Fruit fly (Drosophila melanogaster) whole organism, embryonic: ENCODE measurements around the gene UQCR-6.4L.

ENCODE experiments used
- CG10366 ChIP-seq: fragments of 200-800 bp; sonication (Bioruptor generic); IDR thresholded peaks from 2 replicates; pipeline ENCODE4 v1.3.6; 2022; ENCODE audit warnings: missing biosample characterization, missing genetic modification characterization
- CG10543 ChIP-seq: fragments of 200-800 bp; sonication (Bioruptor generic); optimal IDR thresholded peaks from 3 replicates; lab custom pipeline; 2017; ENCODE audit warnings: missing biosample characterization, mild to moderate bottlenecking, missing genetic modification characterization, moderate library complexity
- CG11504 ChIP-seq: fragments of 200-800 bp; sonication (Bioruptor generic); optimal IDR thresholded peaks from 3 replicates; lab custom pipeline; 2019; ENCODE audit warnings: missing biosample characterization, mild to moderate bottlenecking, missing genetic modification characterization, moderate library complexity
- CG11560 ChIP-seq: fragments of 200-800 bp; sonication (Bioruptor generic); IDR thresholded peaks from 3 replicates; pipeline ENCODE4 v1.3.6; 2022; ENCODE audit warnings: missing biosample characterization, missing genetic modification characterization
- CG12769 ChIP-seq: fragments of 200-800 bp; sonication (Bioruptor generic); optimal IDR thresholded peaks from 2 replicates; lab custom pipeline; 2019; ENCODE audit warnings: missing biosample characterization, mild to moderate bottlenecking, missing genetic modification characterization, moderate library complexity
- CG12942 ChIP-seq: fragments of 200-800 bp; sonication (Bioruptor generic); optimal IDR thresholded peaks from 3 replicates; lab custom pipeline; 2016; ENCODE audit warnings: missing biosample characterization, missing genetic modification characterization
- CG13775 ChIP-seq: fragments of 200-800 bp; sonication (Bioruptor generic); optimal IDR thresholded peaks from 3 replicates; lab custom pipeline; 2017; ENCODE audit warnings: missing biosample characterization, mild to moderate bottlenecking, missing genetic modification characterization
- CG14014 ChIP-seq: fragments of 200-800 bp; sonication (Bioruptor generic); IDR thresholded peaks from 2 replicates; pipeline ENCODE4 v1.3.6; 2022; ENCODE audit warnings: missing biosample characterization, missing genetic modification characterization
- CG16815 ChIP-seq: fragments of 200-800 bp; sonication (Bioruptor generic); optimal IDR thresholded peaks from 3 replicates; lab custom pipeline; 2017; ENCODE audit warnings: missing biosample characterization, mild to moderate bottlenecking, missing genetic modification characterization
- CG17829 ChIP-seq: fragments of 200-800 bp; optimal IDR thresholded peaks from 2 replicates; lab custom pipeline; 2019; ENCODE audit warnings: missing biosample characterization, mild to moderate bottlenecking, missing genetic modification characterization, moderate library complexity
- CG17912 ChIP-seq: fragments of 200-800 bp; sonication (Bioruptor generic); optimal IDR thresholded peaks from 2 replicates; lab custom pipeline; 2018; ENCODE audit warnings: missing biosample characterization, mild to moderate bottlenecking, missing genetic modification characterization
- CG18619 ChIP-seq: fragments of 200-800 bp; sonication (Bioruptor generic); optimal IDR thresholded peaks from 3 replicates; lab custom pipeline; 2017; ENCODE audit warnings: missing biosample characterization, mild to moderate bottlenecking, missing genetic modification characterization
- CG2129 ChIP-seq: fragments of 200-800 bp; sonication (Bioruptor generic); IDR thresholded peaks from 2 replicates; pipeline ENCODE4 v1.3.6; 2022; ENCODE audit warnings: missing biosample characterization, missing genetic modification characterization; ENCODE audit not compliant: partially characterized antibody
- CG30431 ChIP-seq: fragments of 200-800 bp; sonication (Bioruptor generic); optimal IDR thresholded peaks from 2 replicates; lab custom pipeline; 2017; ENCODE audit warnings: missing biosample characterization, missing genetic modification characterization
- CG31224 ChIP-seq: fragments of 200-800 bp; sonication (Bioruptor generic); IDR thresholded peaks from 2 replicates; pipeline ENCODE4 v1.3.6; 2022; ENCODE audit warnings: missing biosample characterization, missing genetic modification characterization
- CG31441 ChIP-seq: fragments of 200-800 bp; sonication (Bioruptor generic); IDR thresholded peaks from 2 replicates; pipeline ENCODE4 v1.3.6; 2022; ENCODE audit warnings: missing biosample characterization, missing genetic modification characterization
- CG33557 ChIP-seq: fragments of 200-800 bp; sonication (Bioruptor generic); optimal IDR thresholded peaks from 2 replicates; lab custom pipeline; 2019; ENCODE audit warnings: missing biosample characterization, mild to moderate bottlenecking, missing genetic modification characterization, moderate library complexity
- CG6765 ChIP-seq: fragments of 200-800 bp; sonication (Bioruptor generic); optimal IDR thresholded peaks from 3 replicates; lab custom pipeline; 2017; ENCODE audit warnings: missing biosample characterization, mild to moderate bottlenecking, missing genetic modification characterization
- Camta ChIP-seq: fragments of 200-800 bp; sonication (Bioruptor generic); optimal IDR thresholded peaks from 2 replicates; lab custom pipeline; 2016; ENCODE audit warnings: missing biosample characterization, missing genetic modification characterization
- Doc2 ChIP-seq: fragments of 200-800 bp; sonication (Bioruptor generic); IDR thresholded peaks from 2 replicates; pipeline ENCODE4 v1.3.6; 2022; ENCODE audit warnings: missing biosample characterization, missing genetic modification characterization
- Ets65A ChIP-seq: fragments of 200-800 bp; sonication (Bioruptor generic); peaks from one replicate; lab custom pipeline; 2016; ENCODE audit warnings: missing biosample characterization, missing genetic modification characterization
- HmgD ChIP-seq: fragments of 200-800 bp; sonication (Bioruptor generic); optimal IDR thresholded peaks from 3 replicates; lab custom pipeline; 2016; ENCODE audit warnings: missing biosample characterization, missing genetic modification characterization
- Hr39 ChIP-seq: fragments of >200 bp; optimal IDR thresholded peaks from 2 replicates; lab custom pipeline; 2017
- MTF-1 ChIP-seq: fragments of 200-800 bp; sonication (Bioruptor generic); optimal IDR thresholded peaks from 2 replicates; lab custom pipeline; 2018; ENCODE audit warnings: missing biosample characterization, mild to moderate bottlenecking, missing genetic modification characterization, borderline replicate concordance
- Optix ChIP-seq: fragments of 200-800 bp; sonication (Bioruptor generic); IDR thresholded peaks from 3 replicates; pipeline ENCODE4 v1.3.6; 2022; ENCODE audit warnings: missing biosample characterization, missing genetic modification characterization
- Ptx1 ChIP-seq: fragments of 200-800 bp; sonication (Bioruptor generic); IDR thresholded peaks from 2 replicates; pipeline ENCODE4 v1.3.6; 2022; ENCODE audit warnings: missing biosample characterization, missing genetic modification characterization
- Scr ChIP-seq: fragments of 200-800 bp; sonication (Bioruptor generic); IDR thresholded peaks from 2 replicates; pipeline ENCODE4 v1.3.6; 2022; ENCODE audit warnings: missing biosample characterization, missing genetic modification characterization; ENCODE audit not compliant: partially characterized antibody
- aop ChIP-seq: fragments of 200-800 bp; sonication (Bioruptor generic); IDR thresholded peaks from 2 replicates; pipeline ENCODE4 v1.3.6; 2022; ENCODE audit warnings: missing biosample characterization, missing genetic modification characterization
- ap ChIP-seq: fragments of 200-800 bp; sonication (Bioruptor generic); IDR thresholded peaks from 2 replicates; pipeline ENCODE4 v1.3.6; 2022; ENCODE audit warnings: missing biosample characterization, missing genetic modification characterization
- ara ChIP-seq: fragments of 200-800 bp; sonication (Bioruptor generic); IDR thresholded peaks from 2 replicates; pipeline ENCODE4 v1.3.6; 2022; ENCODE audit warnings: missing biosample characterization, missing genetic modification characterization
- chm ChIP-seq: fragments of 200-800 bp; sonication (Bioruptor generic); IDR thresholded peaks from 2 replicates; pipeline ENCODE4 v1.3.6; 2022; ENCODE audit warnings: missing biosample characterization, missing genetic modification characterization
- crc ChIP-seq: fragments of 200-800 bp; sonication (Bioruptor generic); optimal IDR thresholded peaks from 2 replicates; lab custom pipeline; 2016; ENCODE audit warnings: missing biosample characterization, missing genetic modification characterization
- crp ChIP-seq, 2 experiments: fragments of 200-800 bp; sonication (Bioruptor generic); optimal IDR thresholded peaks; 2 replicates in 1 of 2; 3 replicates in 1 of 2; lab custom pipeline; 2017; ENCODE audit warnings: missing biosample characterization in 2 of 2, missing genetic modification characterization in 2 of 2, mild to moderate bottlenecking in 1 of 2, moderate library complexity in 1 of 2
- exex ChIP-seq: fragments of 200-800 bp; sonication (Bioruptor generic); optimal IDR thresholded peaks from 4 replicates; lab custom pipeline; 2018; ENCODE audit warnings: missing biosample characterization, mild to moderate bottlenecking, missing genetic modification characterization, moderate library complexity
- fd102C ChIP-seq: fragments of 200-800 bp; sonication (Bioruptor generic); optimal IDR thresholded peaks from 2 replicates; lab custom pipeline; 2018; ENCODE audit warnings: missing biosample characterization, mild to moderate bottlenecking, missing genetic modification characterization, moderate library complexity
- gce ChIP-seq: fragments of 200-800 bp; sonication (Bioruptor generic); IDR thresholded peaks from 3 replicates; pipeline ENCODE4 v1.3.6; 2022; ENCODE audit warnings: missing biosample characterization, missing genetic modification characterization
- gfzf ChIP-seq: fragments of 200-800 bp; sonication (Bioruptor generic); optimal IDR thresholded peaks from 2 replicates; lab custom pipeline; 2016; ENCODE audit warnings: missing biosample characterization, mild to moderate bottlenecking, missing genetic modification characterization, moderate library complexity
- grau ChIP-seq: fragments of 200-800 bp; optimal IDR thresholded peaks from 3 replicates; lab custom pipeline; 2019; ENCODE audit warnings: missing biosample characterization, mild to moderate bottlenecking, missing genetic modification characterization, moderate library complexity
- gsb ChIP-seq: fragments of 200-800 bp; sonication (Bioruptor generic); IDR thresholded peaks from 2 replicates; pipeline ENCODE4 v1.3.6; 2022; ENCODE audit warnings: missing biosample characterization, missing genetic modification characterization
- jigr1 ChIP-seq: fragments of 200-800 bp; sonication (Bioruptor generic); IDR thresholded peaks from 3 replicates; pipeline ENCODE4 v1.3.6; 2022; ENCODE audit warnings: missing biosample characterization, missing genetic modification characterization
- kay ChIP-seq: fragments of 200-800 bp; sonication (Bioruptor generic); optimal IDR thresholded peaks from 2 replicates; lab custom pipeline; 2016; ENCODE audit warnings: missing biosample characterization, missing genetic modification characterization
- onecut ChIP-seq: fragments of 200-800 bp; sonication (Bioruptor generic); IDR thresholded peaks from 2 replicates; pipeline ENCODE4 v1.3.6; 2022; ENCODE audit warnings: missing biosample characterization, missing genetic modification characterization
- org-1 ChIP-seq: fragments of 200-800 bp; sonication (Bioruptor generic); optimal IDR thresholded peaks from 2 replicates; lab custom pipeline; 2017; ENCODE audit warnings: missing biosample characterization, missing genetic modification characterization
- pan ChIP-seq, 4 experiments: fragments of >200 bp in 3 of 4; fragments of 200-800 bp in 1 of 4; sonication (Bioruptor generic) in 1 of 4; optimal IDR thresholded peaks in 3 of 4; IDR thresholded peaks in 1 of 4; 2 replicates each; pipeline versions ENCODE4 v1.3.6 to Lab custom; 2017 to 2022; ENCODE audit warnings: missing biosample characterization in 2 of 4, missing genetic modification characterization in 2 of 4, mixed read lengths in 1 of 4
- prd ChIP-seq, 3 experiments: fragments of >200 bp in 2 of 3; fragments of 200-800 bp in 1 of 3; sonication (Bioruptor generic) in 1 of 3; optimal IDR thresholded peaks in 2 of 3; IDR thresholded peaks in 1 of 3; 2 replicates in 2 of 3; 3 replicates in 1 of 3; pipeline versions ENCODE4 v1.3.6 to Lab custom; 2017 to 2022; ENCODE audit warnings: missing biosample characterization in 1 of 3, missing genetic modification characterization in 1 of 3
- pum ChIP-seq: fragments of 200-800 bp; sonication (Bioruptor generic); optimal IDR thresholded peaks from 2 replicates; lab custom pipeline; 2016; ENCODE audit warnings: missing biosample characterization, missing genetic modification characterization
- ro ChIP-seq: fragments of 200-800 bp; sonication (Bioruptor generic); IDR thresholded peaks from 2 replicates; pipeline ENCODE4 v1.3.6; 2022; ENCODE audit warnings: missing biosample characterization, missing genetic modification characterization
- slp2 ChIP-seq: fragments of 200-800 bp; sonication (Bioruptor generic); optimal IDR thresholded peaks from 2 replicates; lab custom pipeline; 2016; ENCODE audit warnings: missing biosample characterization, missing genetic modification characterization
- stwl ChIP-seq: fragments of 200-800 bp; sonication (Bioruptor generic); optimal IDR thresholded peaks from 3 replicates; lab custom pipeline; 2018; ENCODE audit warnings: missing biosample characterization, mild to moderate bottlenecking, missing genetic modification characterization, moderate library complexity
- tna ChIP-seq: fragments of 200-800 bp; sonication (Bioruptor generic); IDR thresholded peaks from 2 replicates; pipeline ENCODE4 v1.3.6; 2022; ENCODE audit warnings: missing biosample characterization, missing genetic modification characterization; ENCODE audit not compliant: partially characterized antibody

UQCR-6.4L gene

dm6 chr3L:16609120-16609519, 42.6 kb downstream of the UQCR-6.4L start, which contains the start of gene CG4098 (continued):
- TF ChIP-seq CG2129: no peak
- peak; percentile 41 for TF ChIP-seq CG13775
- TF ChIP-seq org-1 (GFP tag; lab: Kevin White, UChicago): no peak
- TF ChIP-seq gce (GFP tag; lab: Robert Waterston, UW): 0 out of 3 replicates have a peak, but pooled peaks have one; percentile 64
- TF ChIP-seq Doc2 (GFP tag; lab: Robert Waterston, UW): no peak
- TF ChIP-seq exex (tag; lab: Kevin White, UChicago): no peak
- no peak for TF ChIP-seq pan (optimal IDR thresholded peaks at IDR 0.05; lab: Kevin White, UChicago)
- peak in 1 of 2 experiments; percentile 71 for TF ChIP-seq pan (GFP tag; optimal IDR thresholded peaks at IDR 0.05 in 1 of 2, IDR thresholded peaks at IDR 0.05 in 1 of 2)
- no peak for TF ChIP-seq ro (GFP tag; lab: Robert Waterston, UW)
- peak; percentile 44 for TF ChIP-seq crc
- no peak; the same call in 1 of the 2 replicates for TF ChIP-seq ap (GFP tag; lab: Robert Waterston, UW)
- TF ChIP-seq gfzf (GFP tag; lab: Kevin White, UChicago): peak; percentile 77
- TF ChIP-seq CG14014 (GFP tag; lab: Robert Waterston, UW): peak; percentile 81
- no peak for TF ChIP-seq crp (GFP tag; optimal IDR thresholded peaks at IDR 0.05; lab: Kevin White, UChicago)
- TF ChIP-seq jigr1: no peak
- peak; percentile 7 for TF ChIP-seq stwl (tag; lab: Kevin White, UChicago)
- TF ChIP-seq CG10366: peak; percentile 76
- TF ChIP-seq CG16815 (GFP tag; lab: Kevin White, UChicago): no peak
- TF ChIP-seq CG18619 (GFP tag; lab: Kevin White, UChicago): peak; percentile 20
- no peak for TF ChIP-seq Ets65A (GFP tag; lab: Kevin White, UChicago)
- peak; percentile 29 for TF ChIP-seq CG30431 (GFP tag; lab: Kevin White, UChicago)
- peak; percentile 44 for TF ChIP-seq CG11504
- TF ChIP-seq fd102C: no peak
- no peak for TF ChIP-seq Hr39
- no peak for TF ChIP-seq tna (GFP tag; lab: Robert Waterston, UW)
- TF ChIP-seq onecut (GFP tag; lab: Robert Waterston, UW): peak; percentile 56
- TF ChIP-seq prd (optimal IDR thresholded peaks at IDR 0.05; lab: Kevin White, UChicago): no peak
- peak; percentile 77 for TF ChIP-seq prd (GFP tag; IDR thresholded peaks at IDR 0.05; lab: Robert Waterston, UW)
- peak; percentile 79 for TF ChIP-seq Ptx1
- TF ChIP-seq gsb: no peak
- TF ChIP-seq Scr (GFP tag; lab: Robert Waterston, UW): no peak
- no peak for TF ChIP-seq CG11560
- peak; percentile 48 for TF ChIP-seq Camta (GFP tag; lab: Kevin White, UChicago)
- no peak; the same call in 1 of the 2 replicates for TF ChIP-seq ara (GFP tag; lab: Robert Waterston, UW)
- TF ChIP-seq CG12769: peak; percentile 78
- peak; percentile 30; the same call in 1 of the 2 replicates for TF ChIP-seq CG31224 (GFP tag; lab: Robert Waterston, UW)
- TF ChIP-seq pum (GFP tag; lab: Kevin White, UChicago): peak; percentile 60
- peak; percentile 52 for TF ChIP-seq CG12942 (GFP tag; lab: Kevin White, UChicago)
- peak; percentile 50; the same call in 2 of the 3 replicates for TF ChIP-seq Optix (GFP tag; lab: Robert Waterston, UW)
- peak; percentile 21 for TF ChIP-seq CG17912 (GFP tag; lab: Kevin White, UChicago)
- TF ChIP-seq CG31441: peak; percentile 11; the same call in 1 of the 2 replicates
- TF ChIP-seq kay (GFP tag; lab: Kevin White, UChicago): peak; percentile 2
- no peak for TF ChIP-seq aop
- TF ChIP-seq chm: peak; percentile 62
- TF ChIP-seq CG33557 (GFP tag; lab: Kevin White, UChicago): no peak
- peak; percentile 24 for TF ChIP-seq MTF-1
- peak; percentile 45 for TF ChIP-seq CG17829 (tag; lab: Kevin White, UChicago)
- no peak for TF ChIP-seq CG6765 (GFP tag; lab: Kevin White, UChicago)
- peak; percentile 27 for TF ChIP-seq CG10543 (GFP tag; lab: Kevin White, UChicago)
- peak; percentile 78 for TF ChIP-seq HmgD (GFP tag; lab: Kevin White, UChicago)
- no peak for TF ChIP-seq slp2 (GFP tag; lab: Kevin White, UChicago)
- TF ChIP-seq grau: peak; percentile 59
